Fruit fly (Drosophila melanogaster): Measurements from ENCODE around the gene CG15011.

CG15011 gene

dm6 chr3L:4259102-4259558, at the start of gene CG15011, which contains the start of gene CG1309:
Gene CG15011, minus strand, starts transcription at chr3L:4259152.
Gene CG1309, plus strand, starts transcription at chr3L:4259430.
- no peak for TF ChIP-seq CG8478 (optimal IDR thresholded peaks at IDR 0.05)
- TF ChIP-seq CTCF (optimal IDR thresholded peaks at IDR 0.05) = peak in 1 of 2 experiments; percentile 2

DNA sequence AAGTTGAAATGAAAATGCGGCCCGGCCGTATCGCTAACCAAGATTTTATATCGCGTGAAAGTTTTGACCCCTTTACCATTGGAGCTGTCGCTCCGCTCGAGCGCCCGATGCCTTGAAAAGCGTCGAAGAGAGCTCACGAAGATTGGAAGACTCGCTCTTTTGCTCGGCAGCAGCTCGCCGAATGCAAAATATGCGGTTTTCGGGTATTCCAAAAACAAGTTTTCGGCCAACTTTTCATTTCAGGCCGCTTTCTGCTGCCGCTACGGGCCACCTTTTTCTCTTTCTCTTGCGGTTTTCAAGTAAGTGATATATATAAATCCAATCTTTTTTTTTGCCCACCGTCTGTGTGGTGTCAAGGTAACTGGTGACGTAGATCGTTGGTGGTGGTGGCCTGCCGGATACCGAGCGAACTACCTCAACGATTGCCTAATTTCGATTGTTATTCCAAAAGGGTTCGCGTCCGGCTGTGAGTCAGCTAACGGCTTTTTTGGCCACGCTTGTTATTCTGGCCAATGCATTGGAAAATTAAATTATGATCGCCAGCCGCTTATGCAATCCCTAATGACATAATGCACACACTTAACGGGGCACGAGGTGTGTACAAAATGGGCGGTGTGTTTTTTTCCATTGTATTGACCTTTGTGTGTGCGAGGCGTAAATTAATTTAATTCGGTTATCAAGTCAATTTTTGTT, 48.9 kb upstream of the CG15011 start, which contains the start of gene dyl:
TSS of gene dyl (minus strand) at position 28 of the 693 bp plus-strand sequence.
- TF ChIP-seq CG8478 (optimal IDR thresholded peaks at IDR 0.05) (no peak), CTCF (optimal IDR thresholded peaks at IDR 0.05) (no peak)

DNA sequence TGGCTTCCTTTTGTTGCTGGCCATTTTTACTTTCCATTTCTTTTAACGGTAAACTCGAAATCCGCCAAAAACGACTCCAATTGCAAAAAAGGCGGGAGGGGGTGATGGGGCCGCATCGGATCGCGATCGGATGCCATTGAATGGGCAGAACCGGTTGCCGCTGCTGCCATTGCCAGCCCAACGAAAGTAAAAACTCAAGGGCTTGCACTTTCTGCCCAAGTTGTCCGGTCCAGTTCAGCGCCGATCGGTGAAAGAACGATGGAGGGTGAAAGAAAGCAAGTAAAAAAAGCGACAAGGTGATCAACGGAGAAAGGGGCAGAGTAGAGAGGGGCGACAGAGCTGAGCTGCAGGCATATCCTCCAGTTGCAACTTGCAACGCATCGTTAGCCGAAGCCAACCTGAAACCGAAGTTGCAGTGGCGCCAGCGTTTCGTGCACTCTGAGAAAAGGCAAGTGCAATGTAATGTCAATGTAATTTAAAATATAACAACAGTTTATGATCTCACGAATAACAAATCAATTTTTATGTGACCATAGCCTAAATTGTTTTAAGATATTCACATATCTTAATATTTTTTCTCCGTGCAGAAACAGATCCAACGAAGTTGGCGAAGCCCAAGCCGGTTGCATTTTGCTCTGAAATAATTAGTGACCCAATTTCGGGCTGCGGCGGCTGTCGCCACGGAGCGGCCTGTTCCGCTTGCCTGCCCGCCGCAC, 45.5 kb upstream of the CG15011 start:
- TF ChIP-seq CTCF (optimal IDR thresholded peaks at IDR 0.05) (no peak), CG8478 (optimal IDR thresholded peaks at IDR 0.05) (no peak)

DNA sequence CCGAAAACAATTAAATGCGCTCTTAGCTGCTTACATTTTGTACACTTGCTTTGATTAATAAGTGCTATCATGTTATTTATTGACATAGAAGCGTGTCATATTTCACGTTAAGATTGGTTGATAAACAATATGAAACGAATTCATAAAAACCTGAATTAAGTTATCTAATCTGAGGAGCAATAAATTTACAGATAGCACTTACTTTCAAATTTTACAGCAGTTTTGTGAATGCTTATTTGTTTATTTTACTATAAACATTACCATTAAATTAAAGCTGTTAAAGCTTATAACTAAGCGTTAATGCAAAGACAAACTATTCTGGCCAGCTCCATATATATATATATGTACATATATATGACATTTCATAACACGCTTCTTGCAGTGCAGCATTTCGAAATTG, 43.1 kb upstream of the CG15011 start:
- TF ChIP-seq CG8478 (optimal IDR thresholded peaks at IDR 0.05) (no peak), CTCF (optimal IDR thresholded peaks at IDR 0.05) (no peak)

DNA sequence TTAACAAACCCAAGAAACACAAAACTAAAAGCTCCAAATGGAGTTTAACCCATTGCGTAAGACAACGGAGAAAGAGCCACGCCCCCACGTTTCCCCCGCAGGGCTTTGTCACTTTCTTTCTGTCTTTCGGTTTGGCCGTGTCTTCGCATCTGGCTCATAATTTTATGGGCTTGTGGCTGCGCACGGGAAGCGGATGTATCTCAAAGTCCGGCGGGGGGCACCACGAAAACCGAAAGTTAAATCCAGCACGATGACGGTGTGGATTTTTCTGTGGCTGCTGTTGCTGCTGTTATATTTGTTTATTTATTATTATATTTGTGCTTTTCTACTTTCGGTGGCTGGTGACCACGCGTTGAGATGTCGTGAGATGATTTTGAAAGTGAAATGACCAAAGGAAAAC, 37.8 kb upstream of the CG15011 start:
- TF ChIP-seq CTCF (optimal IDR thresholded peaks at IDR 0.05) = no peak
- no peak for TF ChIP-seq CG8478 (optimal IDR thresholded peaks at IDR 0.05)

DNA sequence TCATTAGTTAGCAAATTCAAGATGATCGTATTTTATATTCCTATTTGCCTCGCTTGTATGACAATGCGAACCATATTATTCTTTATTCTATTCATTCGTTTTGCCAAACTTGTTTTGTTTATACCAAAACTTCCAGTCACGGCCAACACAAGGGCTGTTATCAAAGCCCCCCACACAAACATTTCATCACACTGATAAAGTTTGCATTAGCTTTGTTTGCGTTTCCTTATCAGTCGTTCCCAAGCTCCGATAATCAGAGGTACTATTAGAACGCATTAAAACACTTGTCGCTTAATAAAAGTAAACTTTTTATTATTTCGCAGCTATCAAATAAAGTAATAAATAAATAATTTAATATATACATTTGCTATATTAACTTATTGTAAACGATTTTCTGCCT, 34.8 kb upstream of the CG15011 start:
- TF ChIP-seq CG8478 (optimal IDR thresholded peaks at IDR 0.05) = no peak
- TF ChIP-seq CTCF (optimal IDR thresholded peaks at IDR 0.05) = no peak

DNA sequence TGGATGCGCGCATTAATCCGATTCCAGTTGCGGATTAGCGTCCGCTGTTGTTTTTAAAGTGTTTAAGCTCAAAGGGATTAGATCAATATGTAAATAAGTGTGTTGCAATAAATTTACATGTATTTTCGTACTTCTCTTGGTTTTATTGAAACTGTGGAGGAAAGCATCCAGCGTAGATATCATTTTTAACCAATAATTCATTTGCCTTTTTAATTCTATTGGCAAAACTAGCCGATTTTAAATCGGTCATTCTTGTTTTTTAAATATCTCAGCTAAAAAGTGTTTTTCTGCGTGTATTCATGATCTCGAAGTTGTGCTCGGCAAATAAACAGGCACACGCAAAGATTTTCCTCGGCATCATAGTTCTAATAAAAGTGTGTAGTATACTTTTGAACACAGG, 34.4 kb upstream of the CG15011 start:
- TF ChIP-seq CG8478 (optimal IDR thresholded peaks at IDR 0.05) = no peak
- no peak for TF ChIP-seq CTCF (optimal IDR thresholded peaks at IDR 0.05)

DNA sequence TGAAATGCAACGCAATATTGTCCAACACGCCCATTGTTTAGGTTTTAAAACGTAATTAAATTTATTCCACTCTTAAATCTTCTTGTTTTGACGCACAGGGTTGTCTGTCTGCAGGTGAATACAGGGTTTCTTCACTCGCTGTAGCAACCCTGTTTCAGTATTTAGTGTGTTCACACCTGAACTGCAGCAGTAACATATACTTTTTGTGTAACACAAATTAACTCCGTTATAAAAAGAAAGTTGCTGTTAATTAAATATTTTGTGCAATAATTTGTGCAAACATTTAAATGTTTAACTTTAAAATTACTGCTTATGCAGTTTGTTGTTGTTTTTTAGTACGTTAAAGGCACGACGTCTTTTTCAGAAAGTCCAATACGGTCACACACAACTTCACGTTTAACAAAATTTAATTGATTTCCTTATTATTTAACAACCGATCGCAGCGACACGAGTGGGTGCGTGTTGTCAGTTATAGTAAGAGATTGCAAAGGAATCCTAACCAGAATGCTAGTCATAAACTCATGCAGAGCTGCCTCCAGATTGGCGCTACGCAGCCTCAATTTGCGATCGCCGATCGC, 33.3 kb upstream of the CG15011 start, which contains the start of the genes CG15012 and Fdx2:
TSS of gene CG15012 (minus strand) at position 127 of the 578 bp plus-strand sequence.
TSS of gene Fdx2 (plus strand) at position 363 of the 578 bp plus-strand sequence.
- TF ChIP-seq CG8478 (optimal IDR thresholded peaks at IDR 0.05) = no peak
- TF ChIP-seq CTCF (optimal IDR thresholded peaks at IDR 0.05) = no peak

- TF ChIP-seq CG8478 (optimal IDR thresholded peaks at IDR 0.05) (no peak), CTCF (optimal IDR thresholded peaks at IDR 0.05) (no peak)
Measured at dm6 chr3L:4288591-4289056, 29.7 kb upstream of the CG15011 start, which contains the start of gene Hexo1. Gene Hexo1, plus strand, starts transcription at chr3L:4288641.

- TF ChIP-seq CG8478 (optimal IDR thresholded peaks at IDR 0.05) (no peak), CTCF (optimal IDR thresholded peaks at IDR 0.05) (no peak)
Measured at dm6 chr3L:4286784-4287183, 27.8 kb upstream of the CG15011 start, which contains the start of gene TfIIEbeta. Gene TfIIEbeta, plus strand, starts transcription at chr3L:4287038.

DNA sequence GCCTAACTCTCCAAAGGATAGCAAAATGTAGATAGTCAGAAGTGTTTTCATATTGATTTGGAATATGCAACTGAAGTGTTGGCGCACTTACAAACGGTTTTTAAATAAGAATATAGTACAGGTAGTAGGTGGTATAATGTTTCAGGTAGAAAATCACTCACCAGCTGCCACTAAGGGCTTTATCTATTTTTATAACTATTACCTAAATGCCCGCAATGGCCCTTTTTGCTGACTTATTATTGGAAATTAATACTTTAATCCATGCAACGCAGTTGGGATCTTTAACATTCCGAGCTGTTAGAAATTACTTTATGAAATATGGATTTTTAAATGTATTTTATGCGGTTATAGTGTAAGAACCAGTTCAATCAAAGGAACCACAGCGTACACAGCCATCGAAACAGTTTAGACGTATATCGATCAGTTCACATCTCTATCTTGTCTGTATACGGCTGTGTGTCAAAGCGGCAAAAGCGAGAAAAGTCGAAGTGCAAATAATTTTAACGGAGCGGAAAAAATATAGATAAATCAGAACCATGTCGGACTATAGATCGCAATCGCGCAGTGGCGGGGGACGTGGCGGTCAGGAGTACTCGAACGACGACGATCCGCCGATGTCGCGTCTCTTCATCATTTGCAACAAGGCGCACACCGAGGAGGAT, 24.6 kb upstream of the CG15011 start, which contains the start of the genes srw and CG1316:
TSS of gene srw (minus strand) at position 51 of the 662 bp plus-strand sequence.
TSS of gene CG1316 (plus strand) at position 424 of the 662 bp plus-strand sequence.
- TF ChIP-seq CTCF (optimal IDR thresholded peaks at IDR 0.05) = peak in 1 of 2 experiments; percentile 12
- no peak for TF ChIP-seq CG8478 (optimal IDR thresholded peaks at IDR 0.05)

DNA sequence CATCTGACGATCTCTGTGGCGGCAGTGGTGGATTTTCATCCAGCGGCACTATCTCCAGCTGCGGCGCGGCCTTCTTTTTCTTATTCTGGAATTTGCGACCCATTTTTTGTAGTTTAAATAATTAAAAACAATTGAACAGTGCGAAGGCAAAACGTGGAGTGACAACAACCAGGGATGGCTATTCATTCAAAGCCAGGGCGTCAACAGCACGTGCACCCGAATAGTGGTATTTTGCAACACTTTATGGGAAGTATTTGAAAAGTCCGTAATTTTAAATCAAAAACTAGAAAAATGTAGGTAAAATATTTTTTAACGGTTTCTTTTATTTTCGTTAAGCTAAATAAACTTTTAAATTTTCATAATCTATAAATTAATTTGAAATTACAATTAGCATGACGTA, 23.7 kb upstream of the CG15011 start, which contains the start of gene CG11583:
TSS of gene CG11583 (minus strand) at position 191 of the 400 bp plus-strand sequence.
- no peak for TF ChIP-seq CG8478 (optimal IDR thresholded peaks at IDR 0.05)
- TF ChIP-seq CTCF (optimal IDR thresholded peaks at IDR 0.05) = peak in 1 of 2 experiments; percentile 33

dm6 chr3L:4277796-4278195, 18.8 kb upstream of the CG15011 start, which contains the start of gene Ctl1:
Gene Ctl1, plus strand, starts transcription at chr3L:4277962.
- TF ChIP-seq CTCF (optimal IDR thresholded peaks at IDR 0.05) (no peak), CG8478 (optimal IDR thresholded peaks at IDR 0.05) (no peak)

DNA sequence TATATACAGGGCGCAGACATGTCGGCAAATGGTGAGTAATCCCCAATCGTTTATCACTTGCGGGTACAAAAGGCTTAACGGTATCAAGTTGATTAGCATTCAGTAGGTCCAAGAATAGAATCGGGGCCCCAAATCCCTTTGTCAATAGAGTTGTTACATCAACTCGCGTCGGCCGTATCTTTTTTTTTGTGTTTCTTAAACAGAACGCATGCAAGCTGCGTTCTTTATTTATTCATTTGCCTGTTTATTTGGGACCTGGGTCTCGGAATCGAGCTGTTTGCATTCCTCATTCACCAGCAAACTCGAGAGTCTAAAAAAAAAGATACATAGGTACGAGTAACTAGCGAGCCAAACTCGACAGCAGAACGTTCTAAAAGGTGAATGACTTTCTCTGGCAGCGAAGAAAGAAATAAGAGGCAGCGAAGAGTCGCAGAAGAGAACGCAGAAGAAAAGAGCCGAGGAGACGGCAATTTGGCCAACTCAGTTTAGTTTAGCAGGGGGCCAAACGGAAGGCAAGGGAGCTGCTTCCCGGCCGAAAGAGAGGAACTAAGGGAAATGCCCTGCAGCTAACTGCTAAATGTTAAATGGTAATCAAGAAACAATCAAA, 13.3 kb upstream of the CG15011 start:
- TF ChIP-seq CTCF (optimal IDR thresholded peaks at IDR 0.05) = no peak
- TF ChIP-seq CG8478 (optimal IDR thresholded peaks at IDR 0.05) = no peak

All from S2 (cell line).